Worm (Caenorhabditis elegans) whole organism, L2 larva: Measurements from ENCODE around the gene W05B2.2.

Experiments
- R02D3.7 ChIP-seq: fragments of 150-350 bp; optimal IDR thresholded peaks from 2 replicates; lab custom pipeline; 2014; ENCODE audit warnings: missing biosample characterization, missing genetic modification characterization
- alr-1 ChIP-seq: fragments of 150-350 bp; optimal IDR thresholded peaks from 2 replicates; lab custom pipeline; 2014; ENCODE audit warnings: missing biosample characterization, missing genetic modification characterization
- ama-1 ChIP-seq: fragments of 150-350 bp; optimal IDR thresholded peaks from 2 replicates; lab custom pipeline; 2018; ENCODE audit warnings: inconsistent platforms
- dmd-4 ChIP-seq: sonication (generic microtip); optimal IDR thresholded peaks from 2 replicates; lab custom pipeline; 2017; ENCODE audit warnings: missing biosample characterization, missing genetic modification characterization
- mdl-1 ChIP-seq, 2 experiments: fragments of 150-350 bp in 1 of 2; sonication (generic microtip) in 1 of 2; optimal IDR thresholded peaks; 2 replicates each; lab custom pipeline; 2017; ENCODE audit warnings: missing biosample characterization in 2 of 2, missing genetic modification characterization in 2 of 2
- nhr-12 ChIP-seq: fragments of 150-350 bp; optimal IDR thresholded peaks from 2 replicates; lab custom pipeline; 2014; ENCODE audit warnings: missing biosample characterization, missing genetic modification characterization
- nhr-237 ChIP-seq: fragments of 150-350 bp; optimal IDR thresholded peaks from 2 replicates; lab custom pipeline; 2014; ENCODE audit warnings: missing biosample characterization, missing genetic modification characterization
- peb-1 ChIP-seq: fragments of 150-350 bp; optimal IDR thresholded peaks from 2 replicates; lab custom pipeline; 2014; ENCODE audit warnings: missing biosample characterization, missing genetic modification characterization
- snpc-4 ChIP-seq: fragments of 150-350 bp; optimal IDR thresholded peaks from 2 replicates; lab custom pipeline; 2014; ENCODE audit warnings: missing biosample characterization, missing genetic modification characterization
- unc-39 ChIP-seq: fragments of 150-350 bp; optimal IDR thresholded peaks from 2 replicates; lab custom pipeline; 2014; ENCODE audit warnings: missing biosample characterization, missing genetic modification characterization
- unc-62 ChIP-seq: fragments of 150-350 bp; optimal IDR thresholded peaks from 2 replicates; lab custom pipeline; 2014; ENCODE audit warnings: missing biosample characterization, missing genetic modification reagents, missing genetic modification characterization
- zag-1 ChIP-seq: fragments of 150-350 bp; optimal IDR thresholded peaks from 2 replicates; lab custom pipeline; 2014; ENCODE audit warnings: missing biosample characterization, missing genetic modification characterization
- ztf-11 ChIP-seq: sonication (generic microtip); optimal IDR thresholded peaks from 2 replicates; lab custom pipeline; 2017; ENCODE audit warnings: missing biosample characterization, missing genetic modification characterization

DNA sequence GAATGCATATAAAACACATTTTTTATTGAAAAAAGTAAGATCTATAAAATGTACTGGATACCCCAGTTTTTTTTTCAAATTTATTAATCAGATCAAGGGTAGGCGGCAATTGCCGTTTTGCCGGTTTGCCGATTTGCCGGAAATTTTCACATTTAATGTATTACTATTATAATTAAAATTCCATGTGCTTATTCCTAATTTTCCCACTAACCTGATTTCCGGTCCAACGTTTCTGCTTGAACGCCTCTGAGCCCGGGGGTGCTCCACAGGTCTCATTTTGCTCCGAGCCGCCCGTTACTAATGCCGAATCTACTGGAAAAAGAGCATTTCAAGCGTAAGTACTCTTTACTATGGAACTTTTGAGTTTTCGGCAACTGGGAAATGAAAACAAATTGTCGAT lies 2.7 kb upstream of the W05B2.2 start, which contains the start of gene dhc-4:
- TF ChIP-seq zag-1 (tag; lab: Kevin White, UChicago) (no peak), nhr-237 (no peak), alr-1 (tag; lab: Kevin White, UChicago) (no peak), snpc-4 (tag; lab: Kevin White, UChicago) (no peak), dmd-4 (tag; lab: Kevin White, UChicago) (no peak), ztf-11 (tag; lab: Kevin White, UChicago) (no peak), peb-1 (tag; lab: Kevin White, UChicago) (no peak), unc-39 (tag; lab: Kevin White, UChicago) (no peak), unc-62 (GFP tag; lab: Kevin White, UChicago) (no peak), mdl-1 (tag; optimal IDR thresholded peaks at IDR 0.05; lab: Kevin White, UChicago) (no peak), nhr-12 (tag; lab: Kevin White, UChicago) (no peak), ama-1 (no peak), R02D3.7 (tag; lab: Kevin White, UChicago) (no peak)
